Worm (Caenorhabditis elegans): ENCODE results near the gene Y51H4A.937.

DNA sequence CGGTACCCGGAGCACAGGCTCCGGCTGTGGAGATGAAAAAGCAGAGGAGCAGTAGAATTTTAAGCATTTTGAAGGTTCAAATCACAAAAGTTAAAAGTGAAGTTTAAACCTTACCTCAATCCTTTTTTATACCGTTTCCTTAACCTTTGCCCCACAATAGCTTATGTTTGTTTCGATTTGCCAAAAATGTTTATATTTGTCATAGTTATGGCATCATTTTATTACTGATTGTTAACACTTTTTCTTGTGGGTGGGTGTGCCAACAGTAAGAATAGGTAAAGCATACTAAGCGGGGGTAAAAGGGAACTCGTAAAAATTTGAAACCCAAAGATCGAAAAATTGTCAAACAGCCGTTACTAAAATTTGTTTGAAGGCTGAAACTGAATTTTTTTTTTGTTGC lies 50.0 kb downstream of the Y51H4A.937 start, which contains the start of gene Y51H4A.8:
- TF ChIP-seq unc-62 (GFP tag; optimal IDR thresholded peaks at IDR 0.05) (no peak), nhr-21 (tag; optimal IDR thresholded peaks at IDR 0.05) (no peak)

All from whole organism, L2 larva.